Worm (Caenorhabditis elegans) whole organism, L3 larva: ENCODE data around the gene lelo-4.
A peak's percentile ranks its signal among the peaks of the same experiment; 100 is the strongest.

ENCODE experiments used
- R02D3.7 ChIP-seq: fragments of 150-350 bp; optimal IDR thresholded peaks from 2 replicates; lab custom pipeline; 2014; ENCODE audit warnings: missing biosample characterization, missing genetic modification characterization
- ZK546.5 ChIP-seq: sonication (generic microtip); optimal IDR thresholded peaks from 2 replicates; lab custom pipeline; 2017; ENCODE audit warnings: missing biosample characterization, missing genetic modification characterization
- aly-2 ChIP-seq: fragments of 150-350 bp; optimal IDR thresholded peaks from 2 replicates; lab custom pipeline; 2014; ENCODE audit warnings: missing biosample characterization, missing genetic modification characterization
- ama-1 ChIP-seq: fragments of 150-350 bp; optimal IDR thresholded peaks from 2 replicates; lab custom pipeline; 2018
- ceh-16 ChIP-seq: sonication (generic microtip); optimal IDR thresholded peaks from 2 replicates; lab custom pipeline; 2017; ENCODE audit warnings: missing biosample characterization, missing genetic modification characterization
- ceh-28 ChIP-seq: fragments of 150-350 bp; optimal IDR thresholded peaks from 2 replicates; lab custom pipeline; 2014; ENCODE audit warnings: missing biosample characterization, missing genetic modification reagents, missing genetic modification characterization
- ceh-82 ChIP-seq: fragments of 150-350 bp; optimal IDR thresholded peaks from 2 replicates; lab custom pipeline; 2014; ENCODE audit warnings: missing biosample characterization, missing genetic modification characterization
- ceh-9 ChIP-seq: sonication (generic microtip); optimal IDR thresholded peaks from 2 replicates; lab custom pipeline; 2018; ENCODE audit warnings: missing biosample characterization, missing genetic modification characterization
- daf-12 ChIP-seq: fragments of 150-350 bp; optimal IDR thresholded peaks from 2 replicates; lab custom pipeline; 2014; ENCODE audit warnings: missing biosample characterization, missing genetic modification reagents, missing genetic modification characterization
- egl-27 ChIP-seq: sonication (generic microtip); optimal IDR thresholded peaks from 4 replicates; lab custom pipeline; 2017; ENCODE audit warnings: missing biosample characterization, missing genetic modification reagents, missing genetic modification characterization
- egl-5 ChIP-seq: fragments of 150-350 bp; optimal IDR thresholded peaks from 2 replicates; lab custom pipeline; 2017; ENCODE audit warnings: missing biosample characterization, missing genetic modification reagents, missing genetic modification characterization, inconsistent platforms
- elt-1 ChIP-seq: fragments of 150-350 bp; optimal IDR thresholded peaks from 2 replicates; lab custom pipeline; 2014; ENCODE audit warnings: missing biosample characterization, missing genetic modification characterization
- elt-2 ChIP-seq: sonication (generic microtip); optimal IDR thresholded peaks from 2 replicates; lab custom pipeline; 2016; ENCODE audit warnings: missing genetic modification reagents, mild to moderate bottlenecking, missing genetic modification characterization, missing compliant biosample characterization
- elt-3 ChIP-seq, 3 experiments: fragments of 150-350 bp in 1 of 3; sonication (generic microtip) in 2 of 3; optimal IDR thresholded peaks; 2 replicates in 2 of 3; 4 replicates in 1 of 3; lab custom pipeline; 2014 to 2017; ENCODE audit warnings: missing biosample characterization in 3 of 3, missing genetic modification characterization in 3 of 3
- eor-1 ChIP-seq, 2 experiments: fragments of 150-350 bp; optimal IDR thresholded peaks; 2 replicates each; lab custom pipeline; 2014 to 2018; ENCODE audit warnings: missing biosample characterization in 2 of 2, missing genetic modification characterization in 2 of 2
- fkh-10 ChIP-seq: sonication (generic microtip); optimal IDR thresholded peaks from 2 replicates; lab custom pipeline; 2017; ENCODE audit warnings: missing biosample characterization, missing genetic modification reagents, missing genetic modification characterization
- fos-1 ChIP-seq: fragments of 150-350 bp; optimal IDR thresholded peaks from 2 replicates; lab custom pipeline; 2014; ENCODE audit warnings: missing biosample characterization, missing genetic modification characterization
- hmg-11 ChIP-seq: sonication (generic microtip); optimal IDR thresholded peaks from 2 replicates; lab custom pipeline; 2016; ENCODE audit warnings: missing genetic modification characterization, missing compliant biosample characterization
- jun-1 ChIP-seq: fragments of 150-350 bp; optimal IDR thresholded peaks from 2 replicates; lab custom pipeline; 2014; ENCODE audit warnings: missing biosample characterization, missing genetic modification reagents, missing genetic modification characterization
- lin-15B ChIP-seq: fragments of 150-350 bp; optimal IDR thresholded peaks from 2 replicates; lab custom pipeline; 2014; ENCODE audit warnings: missing biosample characterization, missing genetic modification characterization
- lin-39 ChIP-seq: fragments of 150-350 bp; optimal IDR thresholded peaks from 2 replicates; lab custom pipeline; 2018; ENCODE audit warnings: missing biosample characterization, missing genetic modification reagents, missing genetic modification characterization
- lsy-12 ChIP-seq: sonication (generic microtip); optimal IDR thresholded peaks from 2 replicates; lab custom pipeline; 2016; ENCODE audit warnings: mild to moderate bottlenecking, missing genetic modification characterization, missing compliant biosample characterization
- mdl-1 ChIP-seq: fragments of 150-350 bp; optimal IDR thresholded peaks from 2 replicates; lab custom pipeline; 2014; ENCODE audit warnings: missing biosample characterization, missing genetic modification characterization
- mml-1 ChIP-seq: fragments of 150-350 bp; sonication (generic microtip); optimal IDR thresholded peaks from 3 replicates; lab custom pipeline; 2014; ENCODE audit warnings: missing biosample characterization, missing genetic modification characterization
- nfya-1 ChIP-seq: sonication (generic microtip); optimal IDR thresholded peaks from 2 replicates; lab custom pipeline; 2017; ENCODE audit warnings: missing genetic modification characterization, mild to moderate bottlenecking, missing compliant biosample characterization, antibody characterized with exemption, moderate library complexity; ENCODE audit not compliant: insufficient read depth
- nhr-11 ChIP-seq: fragments of 150-350 bp; optimal IDR thresholded peaks from 2 replicates; lab custom pipeline; 2014; ENCODE audit warnings: missing biosample characterization, missing genetic modification characterization
- nhr-12 ChIP-seq: fragments of 150-350 bp; optimal IDR thresholded peaks from 2 replicates; lab custom pipeline; 2014; ENCODE audit warnings: missing biosample characterization, missing genetic modification characterization
- nhr-23 ChIP-seq: fragments of 150-350 bp; optimal IDR thresholded peaks from 2 replicates; lab custom pipeline; 2014; ENCODE audit warnings: missing biosample characterization, missing genetic modification reagents, missing genetic modification characterization
- nhr-25 ChIP-seq: sonication (generic microtip); optimal IDR thresholded peaks from 2 replicates; lab custom pipeline; 2017; ENCODE audit warnings: missing biosample characterization, missing genetic modification characterization
- nhr-28 ChIP-seq: fragments of 150-350 bp; optimal IDR thresholded peaks from 2 replicates; lab custom pipeline; 2014; ENCODE audit warnings: missing biosample characterization, missing genetic modification characterization
- nhr-43 ChIP-seq: sonication (generic microtip); optimal IDR thresholded peaks from 2 replicates; lab custom pipeline; 2016; ENCODE audit warnings: mild to moderate bottlenecking, missing genetic modification characterization, missing compliant biosample characterization; ENCODE audit not compliant: poor library complexity, severe bottlenecking
- nhr-67 ChIP-seq: fragments of 150-350 bp; optimal IDR thresholded peaks from 2 replicates; lab custom pipeline; 2014; ENCODE audit warnings: missing biosample characterization, missing genetic modification characterization
- nhr-76 ChIP-seq: fragments of 150-350 bp; sonication (generic microtip); optimal IDR thresholded peaks from 5 replicates; lab custom pipeline; 2014; ENCODE audit warnings: missing biosample characterization, missing genetic modification characterization
- nhr-77 ChIP-seq: fragments of 150-350 bp; optimal IDR thresholded peaks from 2 replicates; lab custom pipeline; 2014; ENCODE audit warnings: missing biosample characterization, missing genetic modification characterization
- pqm-1 ChIP-seq: fragments of 150-350 bp; optimal IDR thresholded peaks from 2 replicates; lab custom pipeline; 2017; ENCODE audit warnings: missing biosample characterization, missing genetic modification characterization, inconsistent platforms
- sea-2 ChIP-seq: fragments of 150-350 bp; sonication (generic microtip); optimal IDR thresholded peaks from 4 replicates; lab custom pipeline; 2014; ENCODE audit warnings: missing biosample characterization, missing genetic modification reagents, missing genetic modification characterization
- snpc-4 ChIP-seq: fragments of 150-350 bp; optimal IDR thresholded peaks from 2 replicates; lab custom pipeline; 2014; ENCODE audit warnings: missing biosample characterization, missing genetic modification characterization
- tbx-2 ChIP-seq: sonication (generic microtip); optimal IDR thresholded peaks from 2 replicates; lab custom pipeline; 2016; ENCODE audit warnings: mild to moderate bottlenecking, missing genetic modification characterization, missing compliant biosample characterization
- unc-62 ChIP-seq: fragments of 150-350 bp; sonication (generic microtip); optimal IDR thresholded peaks from 4 replicates; lab custom pipeline; 2014; ENCODE audit warnings: missing biosample characterization, missing genetic modification reagents, missing genetic modification characterization
- zag-1 ChIP-seq: fragments of 150-350 bp; optimal IDR thresholded peaks from 2 replicates; lab custom pipeline; 2014; ENCODE audit warnings: missing biosample characterization, missing genetic modification characterization
- ztf-11 ChIP-seq: fragments of 150-350 bp; optimal IDR thresholded peaks from 2 replicates; lab custom pipeline; 2014; ENCODE audit warnings: missing biosample characterization, missing genetic modification characterization
- ztf-4 ChIP-seq: fragments of 150-350 bp; optimal IDR thresholded peaks from 2 replicates; lab custom pipeline; 2014; ENCODE audit warnings: missing biosample characterization, missing genetic modification characterization

lelo-4 gene

DNA sequence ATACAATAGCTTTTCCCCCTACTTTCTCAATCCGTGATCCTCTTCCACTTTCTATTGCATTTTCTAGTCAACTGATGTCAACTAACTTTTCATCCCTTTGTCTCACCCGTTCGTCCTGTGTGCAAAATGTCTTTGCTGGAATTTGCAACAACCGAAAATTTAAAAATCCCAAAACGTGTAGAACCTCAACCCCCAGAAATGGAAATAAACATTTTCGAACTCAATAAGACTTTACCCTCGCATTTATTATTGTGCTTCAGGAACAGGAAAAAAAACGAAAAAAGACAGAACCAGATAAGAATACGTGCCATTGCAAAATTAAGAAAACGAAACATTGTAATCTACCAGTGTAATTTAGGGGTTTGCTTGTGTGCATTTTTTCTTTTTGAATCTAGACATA is 2.6 kb upstream of the lelo-4 start:
- TF ChIP-seq ztf-4 (tag; lab: Kevin White, UChicago) = peak; percentile 44
- no peak for TF ChIP-seq elt-3 (tag; optimal IDR thresholded peaks at IDR 0.05; lab: Kevin White, UChicago)
- no peak for TF ChIP-seq nhr-11 (tag; lab: Kevin White, UChicago)
- TF ChIP-seq ama-1 (lab: Kevin White, UChicago) = peak; percentile 33
- no peak for TF ChIP-seq lin-15B (tag; lab: Kevin White, UChicago)
- peak; percentile 22 for TF ChIP-seq elt-2

DNA sequence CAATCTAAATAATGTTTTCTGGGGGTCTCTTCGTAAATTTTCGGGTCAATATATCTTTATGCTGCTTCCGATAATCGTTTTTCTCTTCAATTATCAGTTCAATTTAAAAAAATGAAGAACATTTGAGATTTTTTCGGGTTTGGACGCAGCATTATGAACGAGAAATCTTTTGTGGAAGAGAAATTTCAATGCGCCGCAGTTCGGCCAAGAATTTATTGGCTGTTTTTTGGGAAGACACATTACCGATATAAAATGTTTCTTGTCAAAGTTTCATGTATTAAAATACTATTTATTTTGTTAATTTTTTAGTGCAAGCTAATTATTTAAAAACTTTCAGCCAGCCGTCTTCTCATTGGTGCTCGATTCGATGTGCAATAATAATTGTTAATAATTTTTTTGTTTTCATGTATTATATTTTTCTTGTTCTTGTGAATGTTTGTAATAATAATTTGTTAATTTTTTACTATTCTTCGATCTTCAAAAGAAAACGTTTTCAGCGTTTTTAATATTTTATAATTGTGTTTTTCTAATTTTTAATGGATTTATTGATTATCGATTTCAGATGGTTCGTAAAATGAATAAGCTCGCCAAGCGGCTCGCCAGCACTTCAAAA is 1.1 kb downstream of the lelo-4 start, which contains the start of the genes C18A3.10 and C18A3.3:
C18A3.10 (minus strand) TSS at position 101 of the 613 bp plus-strand sequence.
C18A3.3 (plus strand) TSS at position 563 of the 613 bp plus-strand sequence.
- no peak for TF ChIP-seq hmg-11 (tag; lab: Kevin White, UChicago)
- TF ChIP-seq lin-39 (tag; lab: Kevin White, UChicago) = no peak
- no peak for TF ChIP-seq R02D3.7
- no peak for TF ChIP-seq nhr-28
- no peak for TF ChIP-seq nhr-67 (tag; lab: Kevin White, UChicago)
- no peak for TF ChIP-seq unc-62 (GFP tag; lab: Kevin White, UChicago)
- TF ChIP-seq fos-1 = no peak
- no peak for TF ChIP-seq nhr-23 (tag; lab: Kevin White, UChicago)
- no peak for TF ChIP-seq sea-2
- no peak for TF ChIP-seq ztf-11 (tag; lab: Kevin White, UChicago)

DNA sequence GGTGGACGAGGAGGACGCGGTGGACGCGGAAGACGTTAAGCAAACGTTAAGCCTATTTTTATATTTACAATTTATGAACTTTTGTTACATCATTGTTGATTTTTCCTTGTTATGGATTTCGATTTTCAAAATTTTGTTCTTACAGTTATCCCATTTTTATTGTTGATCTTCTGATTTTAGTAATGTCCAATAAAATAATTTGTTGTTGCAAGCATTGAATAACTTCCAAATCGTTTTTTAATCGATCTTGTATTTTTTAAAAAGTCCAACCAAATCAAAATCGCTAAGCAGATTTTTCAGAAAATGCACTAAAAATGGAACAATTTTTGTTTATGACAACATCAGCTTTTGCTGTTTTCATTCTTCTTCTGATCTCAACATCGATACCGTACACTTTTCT is 3.1 kb downstream of the lelo-4 start, which contains the start of gene zipt-3:
zipt-3 (plus strand) TSS at position 301 of the 400 bp plus-strand sequence.
- TF ChIP-seq ceh-9 (tag; lab: Kevin White, UChicago) = no peak
- TF ChIP-seq fkh-10 (GFP tag; lab: Kevin White, UChicago) = no peak
- no peak for TF ChIP-seq nhr-43
- no peak for TF ChIP-seq ceh-28 (tag; lab: Kevin White, UChicago)
- TF ChIP-seq ceh-82 (tag; lab: Kevin White, UChicago) = no peak
- TF ChIP-seq ZK546.5 = no peak
- TF ChIP-seq zag-1 = no peak
- no peak for TF ChIP-seq nhr-28
- TF ChIP-seq ztf-11 (tag; lab: Kevin White, UChicago) = no peak
- TF ChIP-seq mdl-1 (tag; lab: Kevin White, UChicago) = no peak

DNA sequence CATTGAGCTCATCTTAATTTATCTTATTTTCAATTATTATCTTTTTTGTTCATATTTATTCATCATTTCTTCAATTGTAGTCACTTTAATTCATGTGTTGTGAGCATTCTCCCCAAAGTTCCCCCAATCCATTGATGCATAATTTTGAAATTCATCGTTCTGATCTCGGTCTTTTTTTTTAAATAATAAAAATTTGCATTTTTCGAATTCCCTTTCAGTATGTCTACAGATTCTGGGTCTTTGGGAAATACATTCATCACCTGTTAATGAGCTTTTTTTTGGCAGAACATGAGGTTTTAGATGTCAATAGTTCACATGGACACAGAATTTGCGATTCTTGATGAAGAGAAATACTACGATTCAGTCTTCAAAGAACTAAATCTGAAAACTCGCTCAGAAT is 5.1 kb downstream of the lelo-4 start, which contains the start of gene damt-1:
damt-1 (plus strand) TSS at position 301 of the 400 bp plus-strand sequence.
- TF ChIP-seq elt-2 = no peak
- TF ChIP-seq nhr-23 (tag; lab: Kevin White, UChicago) = no peak
- no peak for TF ChIP-seq nhr-43
- no peak for TF ChIP-seq pqm-1 (tag; lab: Kevin White, UChicago)
- no peak for TF ChIP-seq lsy-12 (tag; lab: Kevin White, UChicago)
- TF ChIP-seq unc-62 (GFP tag; lab: Kevin White, UChicago) = no peak
- TF ChIP-seq ceh-16 (tag; lab: Kevin White, UChicago) = no peak
- no peak for TF ChIP-seq elt-3 (tag; optimal IDR thresholded peaks at IDR 0.05; lab: Kevin White, UChicago)
- TF ChIP-seq eor-1 (tag; optimal IDR thresholded peaks at IDR 0.05; lab: Kevin White, UChicago) = no peak
- no peak for TF ChIP-seq nhr-11 (tag; lab: Kevin White, UChicago)
- TF ChIP-seq nhr-28 = no peak
- TF ChIP-seq elt-1 (tag; lab: Kevin White, UChicago) = no peak
- no peak for TF ChIP-seq ama-1 (lab: Kevin White, UChicago)
- TF ChIP-seq nhr-25 (tag; lab: Kevin White, UChicago) = no peak
- no peak for TF ChIP-seq nhr-12 (tag; lab: Kevin White, UChicago)
- no peak for TF ChIP-seq egl-27
- TF ChIP-seq zag-1 = no peak
- TF ChIP-seq, all 47 proteins: peak for 0

DNA sequence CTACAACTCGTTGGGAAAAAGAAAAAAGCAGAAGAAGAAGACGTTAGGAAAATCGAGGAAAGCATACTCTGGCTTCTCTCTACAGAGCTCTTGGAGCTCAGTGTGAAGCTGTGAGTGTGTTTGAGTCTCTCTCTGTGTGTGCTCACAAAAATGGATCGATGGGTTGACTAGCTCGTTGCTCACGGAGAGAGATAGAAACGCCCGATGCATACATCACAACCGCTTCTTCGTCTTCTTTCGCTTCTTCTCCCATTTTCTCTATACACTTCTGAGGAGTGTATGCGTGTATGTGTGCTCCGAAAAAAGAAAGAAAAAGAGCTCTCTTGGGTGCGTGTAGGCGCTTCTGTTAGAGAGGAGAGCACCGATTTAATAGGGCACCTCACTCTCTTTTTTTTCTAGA is 10.4 kb downstream of the lelo-4 start:
- TF ChIP-seq ztf-4 (tag; lab: Kevin White, UChicago) (no peak), egl-5 (no peak), lin-15B (tag; lab: Kevin White, UChicago) (peak; percentile 71), aly-2 (tag; lab: Kevin White, UChicago) (no peak), daf-12 (tag; lab: Kevin White, UChicago) (no peak), nhr-76 (tag; lab: Kevin White, UChicago) (no peak), lin-39 (tag; lab: Kevin White, UChicago) (peak; percentile 94), R02D3.7 (no peak), ama-1 (lab: Kevin White, UChicago) (no peak), nhr-77 (tag; lab: Kevin White, UChicago) (no peak), tbx-2 (peak; percentile 42), zag-1 (peak; percentile 46), fkh-10 (GFP tag; lab: Kevin White, UChicago) (peak; percentile 89), nfya-1 (tag; lab: Kevin White, UChicago) (peak; percentile 80), nhr-11 (tag; lab: Kevin White, UChicago) (peak; percentile 6), ZK546.5 (no peak), egl-27 (no peak), hmg-11 (tag; lab: Kevin White, UChicago) (peak; percentile 66), sea-2 (no peak), ztf-11 (tag; lab: Kevin White, UChicago) (no peak), snpc-4 (tag; lab: Kevin White, UChicago) (peak; percentile 73), ceh-82 (tag; lab: Kevin White, UChicago) (no peak), eor-1 (tag; optimal IDR thresholded peaks at IDR 0.05; lab: Kevin White, UChicago) (no peak), ceh-16 (tag; lab: Kevin White, UChicago) (no peak), mml-1 (tag; lab: Kevin White, UChicago) (no peak), ceh-28 (tag; lab: Kevin White, UChicago) (no peak), jun-1 (tag; lab: Kevin White, UChicago) (no peak)
